Worm (Caenorhabditis elegans) whole organism, midembryonic: ENCODE data around the gene kel-3.

Source experiments
- T22C8.4 ChIP-seq: fragments of 200-800 bp; sonication (Bioruptor generic); IDR thresholded peaks from 2 replicates; pipeline ENCODE4 v1.3.6; 2022; ENCODE audit warnings: missing genetic modification characterization, missing compliant biosample characterization
- cog-1 ChIP-seq: sonication (generic microtip); optimal IDR thresholded peaks from 2 replicates; lab custom pipeline; 2016; ENCODE audit warnings: missing genetic modification characterization, missing compliant biosample characterization
- flt-1 ChIP-seq: fragments of 200-800 bp; sonication (Bioruptor generic); IDR thresholded peaks from 2 replicates; pipeline ENCODE4 v1.3.6; 2022; ENCODE audit warnings: missing genetic modification characterization, missing compliant biosample characterization
- med-1 ChIP-seq: sonication (generic microtip); optimal IDR thresholded peaks from 2 replicates; lab custom pipeline; 2017; ENCODE audit warnings: missing genetic modification characterization, mild to moderate bottlenecking, missing compliant biosample characterization, antibody characterized with exemption, missing genetic modification reagents; ENCODE audit not compliant: insufficient read depth
- ref-1 ChIP-seq: fragments of 200-800 bp; sonication (Bioruptor generic); conservative IDR thresholded peaks from 2 replicates; pipeline ENCODE4 v1.3.6; 2022; ENCODE audit warnings: missing genetic modification reagents, missing genetic modification characterization, missing compliant biosample characterization
- tab-1 ChIP-seq: fragments of 200-800 bp; sonication (Bioruptor generic); IDR thresholded peaks from 2 replicates; pipeline ENCODE4 v1.3.6; 2022; ENCODE audit warnings: missing genetic modification characterization, missing compliant biosample characterization
- ztf-23 ChIP-seq: fragments of 200-800 bp; sonication (Bioruptor generic); IDR thresholded peaks from 2 replicates; pipeline ENCODE4 v1.3.6; 2022; ENCODE audit warnings: missing genetic modification reagents, missing genetic modification characterization, missing compliant biosample characterization
- ztf-29 ChIP-seq: fragments of 200-800 bp; sonication (Bioruptor generic); IDR thresholded peaks from 2 replicates; pipeline ENCODE4 v1.3.6; 2022; ENCODE audit warnings: missing genetic modification reagents, missing genetic modification characterization, missing compliant biosample characterization

ce11 chrIII:13484024-13484423 lies 19.4 kb downstream of the kel-3 start, which contains the start of gene acc-4:
- TF ChIP-seq ztf-23 (no peak), cog-1 (tag; lab: Kevin White, UChicago) (no peak), med-1 (GFP tag; lab: Kevin White, UChicago) (no peak), ref-1 (GFP tag; lab: Robert Waterston, UW) (no peak), flt-1 (no peak), T22C8.4 (GFP tag; lab: Robert Waterston, UW) (no peak), ztf-29 (GFP tag; lab: Robert Waterston, UW) (no peak), tab-1 (GFP tag; lab: Robert Waterston, UW) (no peak)
